Worm (Caenorhabditis elegans) whole organism, L4 larva: ENCODE results near the gene F34D10.4.

ENCODE experiments used
- F49E8.2 ChIP-seq: sonication (generic microtip); optimal IDR thresholded peaks from 2 replicates; lab custom pipeline; 2016; ENCODE audit warnings: missing compliant biosample characterization, mild to moderate bottlenecking, missing genetic modification characterization, borderline replicate concordance
- ceh-82 ChIP-seq: sonication (generic microtip); optimal IDR thresholded peaks from 2 replicates; lab custom pipeline; 2017; ENCODE audit warnings: missing biosample characterization, missing genetic modification characterization
- ces-1 ChIP-seq: fragments of 150-350 bp; sonication (generic microtip); optimal IDR thresholded peaks from 4 replicates; lab custom pipeline; 2014; ENCODE audit warnings: missing biosample characterization, missing genetic modification reagents, missing genetic modification characterization
- lsy-2 ChIP-seq, 2 experiments: fragments of 150-350 bp in 1 of 2; sonication (generic microtip) in 1 of 2; optimal IDR thresholded peaks; 2 replicates each; lab custom pipeline; 2014 to 2017; ENCODE audit warnings: missing biosample characterization in 2 of 2, missing genetic modification characterization in 2 of 2
- nhr-237 ChIP-seq: sonication (generic microtip); optimal IDR thresholded peaks from 2 replicates; lab custom pipeline; 2017; ENCODE audit warnings: missing biosample characterization, missing genetic modification characterization
- nhr-77 ChIP-seq: fragments of 150-350 bp; optimal IDR thresholded peaks from 2 replicates; lab custom pipeline; 2014; ENCODE audit warnings: missing biosample characterization, missing genetic modification characterization
- unc-39 ChIP-seq: sonication (generic microtip); optimal IDR thresholded peaks from 2 replicates; lab custom pipeline; 2017; ENCODE audit warnings: missing biosample characterization, missing genetic modification characterization
- unc-62 ChIP-seq, 3 experiments: fragments of 150-350 bp in 1 of 3; sonication (generic microtip); optimal IDR thresholded peaks in 2 of 3; peaks in 1 of 3; 1 replicate in 1 of 3; 2 replicates in 2 of 3; lab custom pipeline; 2014 to 2017; ENCODE audit warnings: missing biosample characterization in 3 of 3, missing genetic modification characterization in 3 of 3, missing genetic modification reagents in 3 of 3, missing genotype in 1 of 3
- ztf-11 ChIP-seq: fragments of 150-350 bp; optimal IDR thresholded peaks from 2 replicates; lab custom pipeline; 2014; ENCODE audit warnings: missing biosample characterization, missing genetic modification characterization

ce11 chrIII:3736302-3736701 is at the start of gene F34D10.4:
- TF ChIP-seq lsy-2 (tag; optimal IDR thresholded peaks at IDR 0.05; lab: Kevin White, UChicago) (no peak), unc-39 (tag; lab: Kevin White, UChicago) (no peak), nhr-237 (tag; lab: Kevin White, UChicago) (no peak), ztf-11 (tag; lab: Kevin White, UChicago) (no peak), ceh-82 (tag; lab: Kevin White, UChicago) (no peak), nhr-77 (tag; lab: Kevin White, UChicago) (no peak), F49E8.2 (tag; lab: Kevin White, UChicago) (no peak), unc-62 (GFP tag; optimal IDR thresholded peaks at IDR 0.05 in 1 of 2; lab: Kevin White, UChicago) (no peak), unc-62 (tag; optimal IDR thresholded peaks at IDR 0.05; lab: Kevin White, UChicago) (no peak), ces-1 (no peak)
